Worm (Caenorhabditis elegans) whole organism, L4/young adult: ENCODE data around the gene F13B12.2.

Experiments used
- W03F9.2 ChIP-seq: fragments of 150-350 bp; optimal IDR thresholded peaks from 2 replicates; lab custom pipeline; 2014; ENCODE audit warnings: missing biosample characterization, missing genetic modification characterization
- dao-5 ChIP-seq: sonication (generic microtip); optimal IDR thresholded peaks from 2 replicates; lab custom pipeline; 2016; ENCODE audit warnings: missing genotype, missing genetic modification characterization, moderate library complexity, missing compliant biosample characterization
- him-1 ChIP-seq: sonication (generic microtip); optimal IDR thresholded peaks from 2 replicates; lab custom pipeline; 2016; ENCODE audit warnings: missing genotype, missing genetic modification reagents, missing genetic modification characterization, missing compliant biosample characterization

ce11 chrIV:10468662-10469061, 39.7 kb upstream of the F13B12.2 start:
- TF ChIP-seq him-1 (tag; lab: Kevin White, UChicago) = no peak
- no peak for TF ChIP-seq dao-5 (tag; lab: Kevin White, UChicago)
- TF ChIP-seq W03F9.2 (tag; lab: Kevin White, UChicago) = no peak
